Worm (Caenorhabditis elegans): ENCODE data around the gene wnk-1.

DNA sequence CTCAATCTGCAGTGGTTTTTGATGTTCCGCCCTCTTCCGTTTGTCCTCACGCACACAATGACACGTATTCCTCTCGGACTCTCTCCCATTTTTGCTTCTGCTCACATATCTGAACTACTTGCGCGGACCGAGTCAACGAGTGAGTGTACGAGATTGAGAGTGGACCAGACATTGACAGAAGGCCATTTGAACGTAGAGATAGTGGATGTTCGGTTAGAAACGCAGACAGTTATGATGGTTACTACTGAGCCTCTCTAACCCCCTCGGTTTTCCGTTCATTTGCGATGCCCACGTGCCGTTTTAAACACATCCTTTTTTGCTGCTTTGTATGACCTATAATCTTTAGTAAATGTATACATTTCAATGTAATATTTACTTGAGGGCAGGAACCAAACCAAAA lies 16.5 kb downstream of the wnk-1 start:
- no peak for TF ChIP-seq lin-39 (tag; optimal IDR thresholded peaks at IDR 0.05)
- TF ChIP-seq pha-4 (GFP tag; IDR thresholded peaks at IDR 0.05) = no peak
- TF ChIP-seq pha-4 (tag; optimal IDR thresholded peaks at IDR 0.05) = no peak
- TF ChIP-seq Y48G9A.11 (GFP tag; IDR thresholded peaks at IDR 0.05) = no peak
- TF ChIP-seq nhr-237 (tag; optimal IDR thresholded peaks at IDR 0.05) = no peak
- no peak for TF ChIP-seq ces-1 (GFP tag; optimal IDR thresholded peaks at IDR 0.05)
- TF ChIP-seq vab-7 (GFP tag; IDR thresholded peaks at IDR 0.05) = no peak
- no peak for TF ChIP-seq cey-2 (tag; optimal IDR thresholded peaks at IDR 0.05; ENCODE audit: borderline replicate concordance, insufficient read depth)
- no peak for TF ChIP-seq nhr-48 (tag; optimal IDR thresholded peaks at IDR 0.05)
- no peak for TF ChIP-seq ZK546.5 (tag; optimal IDR thresholded peaks at IDR 0.05)
- no peak for TF ChIP-seq R02D3.7 (tag; optimal IDR thresholded peaks at IDR 0.05)
- no peak for TF ChIP-seq nhr-25 (tag; optimal IDR thresholded peaks at IDR 0.05; ENCODE audit: borderline replicate concordance, insufficient read depth)
- peak; percentile 60 for TF ChIP-seq mes-2 (tag; optimal IDR thresholded peaks at IDR 0.05; ENCODE audit: poor library complexity, severe bottlenecking)
- peak; percentile 99 for TF ChIP-seq aha-1 (tag)
- no peak for TF ChIP-seq ceh-82 (tag; optimal IDR thresholded peaks at IDR 0.05)
